Fruit fly (Drosophila melanogaster) Kc167 (cell line): ENCODE measurements around the gene Nepl5.

Source experiments
- Myc ChIP-seq: fragments of >200 bp; optimal IDR thresholded peaks from 2 replicates; lab custom pipeline; 2017; ENCODE audit warnings: missing external identifiers
- h ChIP-seq: fragments of >200 bp; optimal IDR thresholded peaks from 3 replicates; lab custom pipeline; 2018; ENCODE audit warnings: missing external identifiers
- insv ChIP-seq: fragments of >200 bp; optimal IDR thresholded peaks from 3 replicates; lab custom pipeline; 2018; ENCODE audit warnings: missing external identifiers
- psq ChIP-seq: fragments of >200 bp; optimal IDR thresholded peaks from 2 replicates; lab custom pipeline; 2017; ENCODE audit warnings: missing external identifiers
- ttk ChIP-seq: sonication (Bioruptor generic); optimal IDR thresholded peaks from 2 replicates; lab custom pipeline; 2017; ENCODE audit warnings: missing external identifiers

DNA sequence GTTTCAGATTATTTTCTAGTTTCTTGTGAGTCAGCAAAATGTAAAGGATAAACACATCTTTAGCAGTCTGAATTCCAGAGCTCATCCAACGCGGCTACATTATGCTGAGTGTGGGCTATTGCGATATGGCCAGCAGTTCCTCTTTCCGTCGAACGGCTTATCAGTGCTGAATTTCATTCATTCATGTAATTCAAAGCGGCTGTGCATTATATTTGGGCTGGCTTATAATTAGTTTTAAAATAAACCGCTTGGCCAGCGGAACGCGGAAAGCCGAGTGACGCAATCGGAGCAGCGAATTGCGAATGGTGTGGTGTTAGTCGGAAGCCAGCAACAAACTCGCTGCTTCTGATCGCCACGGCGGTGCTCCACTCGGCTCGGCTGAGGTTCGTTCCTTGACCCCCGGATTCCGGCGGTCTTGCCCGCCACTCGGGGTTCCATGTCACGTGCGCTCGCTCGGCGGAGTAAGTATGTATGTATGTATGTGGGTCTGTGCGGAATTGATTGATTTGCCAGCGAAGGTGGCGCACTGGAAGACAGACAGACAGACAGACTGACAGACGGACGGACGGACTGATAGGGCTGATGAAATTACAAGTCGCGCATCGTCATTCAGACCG is 9.9 kb upstream of the Nepl5 start:
- no peak for TF ChIP-seq insv
- TF ChIP-seq h (lab: Kevin White, UChicago), result no peak
- TF ChIP-seq Myc (lab: Kevin White, UChicago), result no peak
- TF ChIP-seq psq, result no peak
- no peak for TF ChIP-seq ttk (lab: Kevin White, UChicago)
